Worm (Caenorhabditis elegans): ENCODE data around the gene irg-5.

Gene irg-5

DNA sequence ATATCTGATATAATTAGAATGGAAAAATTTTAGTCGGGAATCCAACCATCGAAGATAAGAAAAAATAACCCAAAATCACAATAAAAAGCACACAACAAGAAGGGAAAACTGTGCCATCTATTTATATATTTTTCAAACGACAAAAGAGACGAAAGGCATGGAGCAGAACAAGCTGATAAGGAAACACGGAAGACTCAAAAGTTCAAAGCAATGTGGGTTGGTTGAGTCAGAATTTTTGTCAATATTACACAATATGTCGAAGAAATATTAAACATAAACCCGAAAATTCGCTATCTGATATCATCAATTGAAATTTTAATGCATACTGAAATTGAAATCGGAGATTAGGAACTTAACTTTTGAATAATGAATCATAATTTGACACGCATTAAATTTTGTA lies 6.6 kb upstream of the irg-5 start, which contains the start of gene F35E12.9:
Gene F35E12.9 (minus strand): TSS at position 227 of the 400 bp plus-strand sequence.
- TF ChIP-seq scrt-1 (GFP tag; IDR thresholded peaks at IDR 0.05) (no peak), B0310.2 (tag; optimal IDR thresholded peaks at IDR 0.05) (no peak), F13C5.2 (tag; optimal IDR thresholded peaks at IDR 0.05) (no peak), tbx-11 (GFP tag; IDR thresholded peaks at IDR 0.05) (no peak), flt-1 (GFP tag; IDR thresholded peaks at IDR 0.05) (no peak), hnd-1 (tag; optimal IDR thresholded peaks at IDR 0.05) (no peak), sea-1 (GFP tag; conservative IDR thresholded peaks at IDR 0.05) (no peak), ets-7 (tag; optimal IDR thresholded peaks at IDR 0.05) (no peak), ceh-13 (GFP tag; optimal IDR thresholded peaks at IDR 0.05) (no peak), tra-4 (tag; optimal IDR thresholded peaks at IDR 0.05) (no peak), hmg-4 (GFP tag; optimal IDR thresholded peaks at IDR 0.05) (no peak), hmbx-1 (tag; optimal IDR thresholded peaks at IDR 0.05) (no peak), aly-1 (tag; optimal IDR thresholded peaks at IDR 0.05) (no peak), ama-1 (optimal IDR thresholded peaks at IDR 0.05) (no peak), ceh-36 (tag; optimal IDR thresholded peaks at IDR 0.05) (no peak), pes-1 (GFP tag; IDR thresholded peaks at IDR 0.05) (no peak), tbx-37 (GFP tag; conservative IDR thresholded peaks at IDR 0.05) (no peak)

DNA sequence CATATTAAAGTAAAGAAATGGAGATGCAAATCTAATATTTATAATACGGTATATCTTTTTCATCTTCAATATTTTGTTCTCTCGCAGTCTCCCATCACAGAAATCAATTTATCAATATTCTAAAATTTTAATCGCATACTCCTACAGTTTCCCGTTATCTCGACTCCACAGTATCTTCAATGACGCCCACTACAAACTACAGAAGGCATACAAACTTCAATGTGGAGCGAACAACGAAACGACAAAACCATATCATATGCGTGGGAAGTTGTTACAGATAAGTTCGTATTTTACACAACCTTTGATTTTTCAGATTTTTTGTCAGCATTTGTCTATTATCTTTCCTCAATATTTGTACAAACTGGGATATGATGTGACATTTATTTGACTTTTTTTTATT lies 1.6 kb upstream of the irg-5 start:
- TF ChIP-seq F13C5.2 (tag; optimal IDR thresholded peaks at IDR 0.05) (no peak), ceh-36 (tag; optimal IDR thresholded peaks at IDR 0.05) (no peak), hnd-1 (tag; optimal IDR thresholded peaks at IDR 0.05) (no peak), ets-7 (tag; optimal IDR thresholded peaks at IDR 0.05) (no peak), hmg-4 (GFP tag; optimal IDR thresholded peaks at IDR 0.05) (no peak), tra-4 (tag; optimal IDR thresholded peaks at IDR 0.05) (no peak), tbx-37 (GFP tag; conservative IDR thresholded peaks at IDR 0.05) (no peak), hmbx-1 (tag; optimal IDR thresholded peaks at IDR 0.05) (no peak), pes-1 (GFP tag; IDR thresholded peaks at IDR 0.05) (no peak), ceh-13 (GFP tag; optimal IDR thresholded peaks at IDR 0.05) (no peak), aly-1 (tag; optimal IDR thresholded peaks at IDR 0.05) (no peak), tbx-11 (GFP tag; IDR thresholded peaks at IDR 0.05) (no peak), B0310.2 (tag; optimal IDR thresholded peaks at IDR 0.05) (no peak), sea-1 (GFP tag; conservative IDR thresholded peaks at IDR 0.05) (no peak), scrt-1 (GFP tag; IDR thresholded peaks at IDR 0.05) (no peak), flt-1 (GFP tag; IDR thresholded peaks at IDR 0.05) (no peak), ama-1 (optimal IDR thresholded peaks at IDR 0.05) (no peak)

DNA sequence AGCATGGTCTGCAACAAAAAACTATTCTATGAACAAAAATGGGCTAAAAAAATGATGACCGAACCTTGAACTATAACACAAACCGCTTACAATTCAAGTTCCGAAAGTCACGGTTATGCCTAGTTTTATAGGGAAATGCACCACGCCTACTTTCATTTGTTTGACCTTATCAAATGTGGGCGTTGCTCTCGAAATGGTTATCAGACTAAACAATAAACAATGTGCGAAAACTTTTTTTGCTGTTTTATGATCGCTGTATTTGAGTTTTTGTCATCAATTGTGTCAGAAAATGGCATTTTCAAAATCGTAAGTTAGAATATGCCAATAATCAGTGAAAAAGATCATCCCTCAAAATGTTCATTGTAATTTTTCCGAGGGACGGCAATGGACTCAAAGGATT lies 2.1 kb downstream of the irg-5 start, which contains the start of gene F35E12.6:
Gene F35E12.6 (minus strand): TSS at position 101 of the 400 bp plus-strand sequence.
- TF ChIP-seq ets-7 (tag; optimal IDR thresholded peaks at IDR 0.05): no peak
- no peak for TF ChIP-seq F13C5.2 (tag; optimal IDR thresholded peaks at IDR 0.05)
- TF ChIP-seq ceh-13 (GFP tag; optimal IDR thresholded peaks at IDR 0.05): no peak
- TF ChIP-seq ama-1 (optimal IDR thresholded peaks at IDR 0.05): no peak

DNA sequence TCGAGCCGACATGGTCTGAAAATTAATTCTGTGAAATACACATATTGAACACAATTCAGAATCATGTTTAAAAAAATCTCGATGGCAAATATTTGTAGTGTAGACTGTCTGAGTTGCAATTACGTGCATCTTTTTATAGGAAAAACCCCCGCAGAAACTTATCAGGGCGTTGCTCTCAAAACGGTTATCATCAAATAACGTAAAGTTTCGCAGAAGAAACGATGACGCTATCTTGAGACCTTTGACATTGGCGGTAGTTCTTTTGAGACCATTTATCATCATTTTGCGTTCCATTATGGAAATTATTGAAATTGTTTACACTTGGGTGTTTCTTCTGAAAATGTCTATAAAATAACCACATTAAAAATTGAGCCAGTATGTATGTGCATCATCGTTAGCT lies 7.5 kb downstream of the irg-5 start, which contains the start of gene dct-17:
Gene dct-17 (minus strand): TSS at position 23 of the 400 bp plus-strand sequence.
- TF ChIP-seq tbx-11 (GFP tag; IDR thresholded peaks at IDR 0.05): no peak
- no peak for TF ChIP-seq flt-1 (GFP tag; IDR thresholded peaks at IDR 0.05)
- no peak for TF ChIP-seq aly-1 (tag; optimal IDR thresholded peaks at IDR 0.05)
- TF ChIP-seq ceh-36 (tag; optimal IDR thresholded peaks at IDR 0.05): no peak
- no peak for TF ChIP-seq ceh-13 (GFP tag; optimal IDR thresholded peaks at IDR 0.05)
- TF ChIP-seq hmg-4 (GFP tag; optimal IDR thresholded peaks at IDR 0.05): no peak
- no peak for TF ChIP-seq tra-4 (tag; optimal IDR thresholded peaks at IDR 0.05)
- no peak for TF ChIP-seq F13C5.2 (tag; optimal IDR thresholded peaks at IDR 0.05)
- TF ChIP-seq ama-1 (optimal IDR thresholded peaks at IDR 0.05): no peak
- no peak for TF ChIP-seq tbx-37 (GFP tag; conservative IDR thresholded peaks at IDR 0.05)
- TF ChIP-seq pes-1 (GFP tag; IDR thresholded peaks at IDR 0.05): no peak
- TF ChIP-seq ets-7 (tag; optimal IDR thresholded peaks at IDR 0.05): no peak
- no peak for TF ChIP-seq B0310.2 (tag; optimal IDR thresholded peaks at IDR 0.05)

ce11 chrV:13725574-13725973 lies 12.7 kb downstream of the irg-5 start, which contains the start of gene fbxa-181:
Gene fbxa-181 (plus strand): TSS chrV:13725874.
- no peak for TF ChIP-seq sea-1 (GFP tag; conservative IDR thresholded peaks at IDR 0.05)
- TF ChIP-seq hmbx-1 (tag; optimal IDR thresholded peaks at IDR 0.05): no peak
- no peak for TF ChIP-seq F13C5.2 (tag; optimal IDR thresholded peaks at IDR 0.05)
- TF ChIP-seq tbx-37 (GFP tag; conservative IDR thresholded peaks at IDR 0.05): no peak
- no peak for TF ChIP-seq hnd-1 (tag; optimal IDR thresholded peaks at IDR 0.05)
- no peak for TF ChIP-seq ceh-13 (GFP tag; optimal IDR thresholded peaks at IDR 0.05)
- no peak for TF ChIP-seq pes-1 (GFP tag; IDR thresholded peaks at IDR 0.05)
- TF ChIP-seq tra-4 (tag; optimal IDR thresholded peaks at IDR 0.05): no peak
- no peak for TF ChIP-seq ama-1 (optimal IDR thresholded peaks at IDR 0.05)

DNA sequence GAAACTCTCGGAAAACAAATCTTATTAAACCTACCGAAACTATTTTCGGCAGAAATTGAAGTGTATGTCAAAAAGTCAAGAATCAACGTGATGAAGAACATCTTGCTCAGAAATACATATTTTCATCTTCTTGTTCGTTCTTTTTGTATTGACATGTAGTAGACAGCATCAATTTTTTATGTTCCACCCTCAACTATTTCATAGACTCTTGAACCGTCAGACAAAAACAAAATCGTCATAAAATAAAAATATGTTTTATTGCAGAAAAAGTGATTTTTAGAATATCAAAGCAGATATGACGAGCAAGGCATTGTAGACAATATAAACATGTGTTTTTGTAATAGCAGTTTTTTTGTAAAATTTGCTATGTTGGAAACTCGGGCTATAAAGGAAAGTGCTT lies 13.5 kb downstream of the irg-5 start, which contains the start of gene F35E12.2:
Gene F35E12.2 (minus strand): TSS at position 101 of the 400 bp plus-strand sequence.
- TF ChIP-seq hmbx-1 (tag; optimal IDR thresholded peaks at IDR 0.05) (no peak), flt-1 (GFP tag; IDR thresholded peaks at IDR 0.05) (no peak), B0310.2 (tag; optimal IDR thresholded peaks at IDR 0.05) (no peak), tra-4 (tag; optimal IDR thresholded peaks at IDR 0.05) (no peak), ets-7 (tag; optimal IDR thresholded peaks at IDR 0.05) (no peak), tbx-11 (GFP tag; IDR thresholded peaks at IDR 0.05) (no peak), ceh-13 (GFP tag; optimal IDR thresholded peaks at IDR 0.05) (no peak), ama-1 (optimal IDR thresholded peaks at IDR 0.05) (no peak), hmg-4 (GFP tag; optimal IDR thresholded peaks at IDR 0.05) (no peak), F13C5.2 (tag; optimal IDR thresholded peaks at IDR 0.05) (no peak), hnd-1 (tag; optimal IDR thresholded peaks at IDR 0.05) (no peak), pes-1 (GFP tag; IDR thresholded peaks at IDR 0.05) (no peak), scrt-1 (GFP tag; IDR thresholded peaks at IDR 0.05) (no peak), aly-1 (tag; optimal IDR thresholded peaks at IDR 0.05) (no peak), ceh-36 (tag; optimal IDR thresholded peaks at IDR 0.05) (no peak), tbx-37 (GFP tag; conservative IDR thresholded peaks at IDR 0.05) (no peak), sea-1 (GFP tag; conservative IDR thresholded peaks at IDR 0.05) (no peak)

- TF ChIP-seq ets-7 (tag; optimal IDR thresholded peaks at IDR 0.05) (no peak), flt-1 (GFP tag; IDR thresholded peaks at IDR 0.05) (no peak), aly-1 (tag; optimal IDR thresholded peaks at IDR 0.05) (no peak)
Observed at ce11 chrV:13716531-13716930, 21.7 kb downstream of the irg-5 start, which contains the start of gene T01D3.6. Gene T01D3.6 (plus strand): TSS chrV:13716824.

Data from whole organism, early embryonic.